Fruit fly (Drosophila melanogaster): ENCODE measurements around the gene mura.

The mura gene

dm6 chr3R:9550265-9551012, 1.2 kb downstream of the mura start:
- TF ChIP-seq CTCF (optimal IDR thresholded peaks at IDR 0.05): no peak
- no peak for TF ChIP-seq CG8478 (optimal IDR thresholded peaks at IDR 0.05)

- TF ChIP-seq CG8478 (optimal IDR thresholded peaks at IDR 0.05): no peak
- TF ChIP-seq CTCF (optimal IDR thresholded peaks at IDR 0.05): no peak
These were observed 2.8 kb downstream of the mura start for dm6 chr3R:9548769-9549168.

dm6 chr3R:9546808-9547381, 4.7 kb downstream of the mura start:
- TF ChIP-seq CG8478 (optimal IDR thresholded peaks at IDR 0.05) (no peak), CTCF (optimal IDR thresholded peaks at IDR 0.05) (no peak)

- TF ChIP-seq CG8478 (optimal IDR thresholded peaks at IDR 0.05): no peak
- no peak for TF ChIP-seq CTCF (optimal IDR thresholded peaks at IDR 0.05)
These were observed 8.0 kb downstream of the mura start for dm6 chr3R:9543495-9544180.

- TF ChIP-seq CTCF (optimal IDR thresholded peaks at IDR 0.05) (no peak), CG8478 (optimal IDR thresholded peaks at IDR 0.05) (no peak)
These were observed 16.9 kb downstream of the mura start for dm6 chr3R:9534595-9535217.

dm6 chr3R:9534125-9534496, 17.5 kb downstream of the mura start:
- TF ChIP-seq CTCF (optimal IDR thresholded peaks at IDR 0.05): no peak
- no peak for TF ChIP-seq CG8478 (optimal IDR thresholded peaks at IDR 0.05)

- TF ChIP-seq CTCF (optimal IDR thresholded peaks at IDR 0.05) (no peak), CG8478 (optimal IDR thresholded peaks at IDR 0.05) (no peak)
These were observed 18.2 kb downstream of the mura start for dm6 chr3R:9533181-9534124.

dm6 chr3R:9532437-9533180, 19.0 kb downstream of the mura start, which contains the start of gene by:
by (minus strand) TSS chr3R:9533011.
- TF ChIP-seq CG8478 (optimal IDR thresholded peaks at IDR 0.05) (no peak), CTCF (optimal IDR thresholded peaks at IDR 0.05) (no peak)

- TF ChIP-seq CTCF (optimal IDR thresholded peaks at IDR 0.05): no peak
- no peak for TF ChIP-seq CG8478 (optimal IDR thresholded peaks at IDR 0.05)
These were observed 21.7 kb downstream of the mura start for dm6 chr3R:9529913-9530312.

dm6 chr3R:9529387-9529897, 22.2 kb downstream of the mura start:
- TF ChIP-seq CG8478 (optimal IDR thresholded peaks at IDR 0.05) (no peak), CTCF (optimal IDR thresholded peaks at IDR 0.05) (no peak)

dm6 chr3R:9527907-9528842, 23.4 kb downstream of the mura start:
- TF ChIP-seq CG8478 (optimal IDR thresholded peaks at IDR 0.05) (no peak), CTCF (optimal IDR thresholded peaks at IDR 0.05) (no peak)

- TF ChIP-seq CTCF (optimal IDR thresholded peaks at IDR 0.05) (no peak), CG8478 (optimal IDR thresholded peaks at IDR 0.05) (no peak)
These were observed 35.2 kb downstream of the mura start for dm6 chr3R:9516400-9516852.
